Worm (Caenorhabditis elegans) whole organism, L1 larva: Measurements from ENCODE around the gene Y65A5A.1.
A peak's percentile ranks its signal among the peaks of the same experiment; 100 is the strongest.

Experiments
- C04F5.9 ChIP-seq: sonication (generic microtip); optimal IDR thresholded peaks from 2 replicates; lab custom pipeline; 2016; ENCODE audit warnings: missing genetic modification characterization, missing compliant biosample characterization
- C16A3.4 ChIP-seq: fragments of 150-350 bp; optimal IDR thresholded peaks from 2 replicates; lab custom pipeline; 2014; ENCODE audit warnings: missing biosample characterization, missing genetic modification characterization
- C34B4.2 ChIP-seq: sonication (generic microtip); optimal IDR thresholded peaks from 2 replicates; lab custom pipeline; 2017; ENCODE audit warnings: mild to moderate bottlenecking, missing genetic modification characterization, missing compliant biosample characterization
- F16B12.6 ChIP-seq: fragments of 150-350 bp; optimal IDR thresholded peaks from 2 replicates; lab custom pipeline; 2014; ENCODE audit warnings: missing biosample characterization, missing genetic modification characterization
- aha-1 ChIP-seq: fragments of 150-350 bp; optimal IDR thresholded peaks from 2 replicates; lab custom pipeline; 2014; ENCODE audit warnings: missing biosample characterization, missing genetic modification characterization
- alr-1 ChIP-seq: fragments of 200-800 bp; sonication (Bioruptor generic); optimal IDR thresholded peaks from 2 replicates; lab custom pipeline; 2018; ENCODE audit warnings: borderline replicate concordance, mild to moderate bottlenecking, missing genetic modification characterization, missing compliant biosample characterization
- aly-2 ChIP-seq: fragments of 150-350 bp; optimal IDR thresholded peaks from 2 replicates; lab custom pipeline; 2014; ENCODE audit warnings: missing biosample characterization, missing genetic modification characterization
- ama-1 ChIP-seq: fragments of 150-350 bp; optimal IDR thresholded peaks from 2 replicates; lab custom pipeline; 2014
- blmp-1 ChIP-seq: fragments of 150-350 bp; optimal IDR thresholded peaks from 2 replicates; lab custom pipeline; 2014; ENCODE audit warnings: missing biosample characterization, missing genetic modification characterization
- ceh-82 ChIP-seq, 3 experiments: fragments of 150-350 bp in 1 of 3; sonication (generic microtip) in 2 of 3; optimal IDR thresholded peaks; 2 replicates each; lab custom pipeline; 2014 to 2017; ENCODE audit warnings: missing biosample characterization in 3 of 3, missing genetic modification characterization in 3 of 3
- ceh-90 ChIP-seq: sonication (generic microtip); optimal IDR thresholded peaks from 2 replicates; lab custom pipeline; 2016; ENCODE audit warnings: missing genetic modification characterization, missing compliant biosample characterization
- dsc-1 ChIP-seq: sonication (generic microtip); optimal IDR thresholded peaks from 2 replicates; lab custom pipeline; 2016; ENCODE audit warnings: mild to moderate bottlenecking, missing genetic modification characterization, missing compliant biosample characterization
- efl-1 ChIP-seq, 4 experiments: fragments of 150-350 bp; optimal IDR thresholded peaks in 3 of 4; peaks in 1 of 4; 1 replicate in 1 of 4; 2 replicates in 3 of 4; lab custom pipeline; 2014; ENCODE audit warnings: missing biosample characterization in 2 of 4, missing genetic modification characterization in 2 of 4, missing genetic modification reagents in 2 of 4
- efl-3 ChIP-seq: fragments of 200-800 bp; sonication (Bioruptor generic); optimal IDR thresholded peaks from 2 replicates; lab custom pipeline; 2018; ENCODE audit warnings: mild to moderate bottlenecking, missing genetic modification characterization, missing compliant biosample characterization
- egl-13 ChIP-seq: sonication (generic microtip); optimal IDR thresholded peaks from 2 replicates; lab custom pipeline; 2016; ENCODE audit warnings: missing genotype, missing genetic modification reagents, missing genetic modification characterization, missing compliant biosample characterization
- egl-27 ChIP-seq, 2 experiments: fragments of 150-350 bp in 1 of 2; sonication (generic microtip); optimal IDR thresholded peaks; 3 replicates each; lab custom pipeline; 2017 to 2018; ENCODE audit warnings: missing biosample characterization in 2 of 2, missing genetic modification characterization in 2 of 2, missing genetic modification reagents in 2 of 2
- elt-3 ChIP-seq, 6 experiments: fragments of 150-350 bp in 1 of 6; sonication (generic microtip); optimal IDR thresholded peaks; 2 replicates each; lab custom pipeline; 2017 to 2018; ENCODE audit warnings: missing biosample characterization in 6 of 6, missing genetic modification characterization in 6 of 6, inconsistent platforms in 1 of 6
- ets-5 ChIP-seq: fragments of 200-800 bp; sonication (Bioruptor generic); IDR thresholded peaks from 2 replicates; pipeline ENCODE4 v1.3.6; 2022; ENCODE audit warnings: missing genetic modification characterization, missing compliant biosample characterization
- fkh-8 ChIP-seq: sonication (generic microtip); optimal IDR thresholded peaks from 2 replicates; lab custom pipeline; 2016; ENCODE audit warnings: mild to moderate bottlenecking, missing genetic modification characterization, missing compliant biosample characterization
- fos-1 ChIP-seq: fragments of 150-350 bp; optimal IDR thresholded peaks from 2 replicates; lab custom pipeline; 2014; ENCODE audit warnings: missing biosample characterization, missing genetic modification characterization
- lin-13 ChIP-seq: fragments of 150-350 bp; optimal IDR thresholded peaks from 2 replicates; lab custom pipeline; 2014; ENCODE audit warnings: missing biosample characterization, missing genetic modification reagents, missing genetic modification characterization
- lin-15B ChIP-seq: fragments of 150-350 bp; sonication (generic microtip); optimal IDR thresholded peaks from 3 replicates; lab custom pipeline; 2014; ENCODE audit warnings: missing biosample characterization, missing genetic modification characterization
- lin-35 ChIP-seq, 2 experiments: fragments of 150-350 bp; optimal IDR thresholded peaks; 2 replicates each; lab custom pipeline; 2014; ENCODE audit warnings: missing biosample characterization in 2 of 2, missing genetic modification characterization in 2 of 2, missing genetic modification reagents in 2 of 2
- lir-3 ChIP-seq: sonication (generic microtip); optimal IDR thresholded peaks from 2 replicates; lab custom pipeline; 2016; ENCODE audit warnings: mild to moderate bottlenecking, missing genetic modification characterization, moderate library complexity, missing compliant biosample characterization; ENCODE audit not compliant: poor library complexity
- mef-2 ChIP-seq: fragments of 150-350 bp; optimal IDR thresholded peaks from 2 replicates; lab custom pipeline; 2014; ENCODE audit warnings: missing biosample characterization, missing genetic modification characterization
- mep-1 ChIP-seq: fragments of 150-350 bp; optimal IDR thresholded peaks from 2 replicates; lab custom pipeline; 2014; ENCODE audit warnings: missing biosample characterization, missing genetic modification characterization
- nhr-11 ChIP-seq: fragments of 150-350 bp; optimal IDR thresholded peaks from 2 replicates; lab custom pipeline; 2014; ENCODE audit warnings: missing biosample characterization, missing genetic modification characterization
- nhr-20 ChIP-seq: sonication (generic microtip); optimal IDR thresholded peaks from 2 replicates; lab custom pipeline; 2016; ENCODE audit warnings: mild to moderate bottlenecking, missing genetic modification characterization, missing compliant biosample characterization
- nhr-237 ChIP-seq: fragments of 150-350 bp; optimal IDR thresholded peaks from 2 replicates; lab custom pipeline; 2014; ENCODE audit warnings: missing biosample characterization, missing genetic modification characterization
- nhr-47 ChIP-seq: sonication (generic microtip); optimal IDR thresholded peaks from 2 replicates; lab custom pipeline; 2016; ENCODE audit warnings: mild to moderate bottlenecking, missing genetic modification characterization, moderate library complexity, missing compliant biosample characterization
- nhr-84 ChIP-seq: sonication (generic microtip); optimal IDR thresholded peaks from 2 replicates; lab custom pipeline; 2017; ENCODE audit warnings: missing biosample characterization, missing genetic modification characterization
- nhr-90 ChIP-seq: sonication (generic microtip); optimal IDR thresholded peaks from 2 replicates; lab custom pipeline; 2016; ENCODE audit warnings: mild to moderate bottlenecking, missing genetic modification characterization, missing compliant biosample characterization; ENCODE audit not compliant: poor library complexity
- pag-3 ChIP-seq: sonication (generic microtip); optimal IDR thresholded peaks from 2 replicates; lab custom pipeline; 2017; ENCODE audit warnings: missing genetic modification characterization, mild to moderate bottlenecking, missing compliant biosample characterization, antibody characterized with exemption, borderline replicate concordance; ENCODE audit not compliant: insufficient read depth
- skn-1 ChIP-seq: fragments of 150-350 bp; optimal IDR thresholded peaks from 2 replicates; lab custom pipeline; 2014; ENCODE audit warnings: missing biosample characterization, missing genetic modification characterization
- snpc-4 ChIP-seq: fragments of 150-350 bp; optimal IDR thresholded peaks from 2 replicates; lab custom pipeline; 2014; ENCODE audit warnings: missing biosample characterization, missing genetic modification characterization
- snu-23 ChIP-seq: sonication (generic microtip); optimal IDR thresholded peaks from 2 replicates; lab custom pipeline; 2016; ENCODE audit warnings: missing genetic modification characterization, missing compliant biosample characterization
- sup-37 ChIP-seq: fragments of 200-800 bp; sonication (Bioruptor generic); optimal IDR thresholded peaks from 2 replicates; lab custom pipeline; 2018; ENCODE audit warnings: mild to moderate bottlenecking, missing genetic modification characterization, missing compliant biosample characterization
- tbx-2 ChIP-seq: sonication (generic microtip); optimal IDR thresholded peaks from 2 replicates; lab custom pipeline; 2016; ENCODE audit warnings: missing genetic modification characterization, missing compliant biosample characterization
- tlp-1 ChIP-seq: fragments of 150-350 bp; optimal IDR thresholded peaks from 2 replicates; lab custom pipeline; 2014; ENCODE audit warnings: missing biosample characterization, missing genetic modification characterization
- unc-130 ChIP-seq: fragments of 150-350 bp; optimal IDR thresholded peaks from 2 replicates; lab custom pipeline; 2017; ENCODE audit warnings: missing biosample characterization, missing genetic modification characterization, inconsistent platforms
- unc-30 ChIP-seq: sonication (generic microtip); optimal IDR thresholded peaks from 2 replicates; lab custom pipeline; 2017; ENCODE audit warnings: missing biosample characterization, missing genetic modification characterization
- unc-62 ChIP-seq: fragments of 150-350 bp; optimal IDR thresholded peaks from 2 replicates; lab custom pipeline; 2014; ENCODE audit warnings: missing biosample characterization, missing genetic modification reagents, missing genetic modification characterization
- unc-86 ChIP-seq: sonication (generic microtip); optimal IDR thresholded peaks from 2 replicates; lab custom pipeline; 2016; ENCODE audit warnings: missing genetic modification characterization, missing compliant biosample characterization
- vab-15 ChIP-seq: sonication (generic microtip); optimal IDR thresholded peaks from 2 replicates; lab custom pipeline; 2017; ENCODE audit warnings: missing genotype, mild to moderate bottlenecking, missing genetic modification characterization, missing compliant biosample characterization
- xbp-1 ChIP-seq: sonication (generic microtip); optimal IDR thresholded peaks from 2 replicates; lab custom pipeline; 2016; ENCODE audit warnings: missing genetic modification characterization, missing compliant biosample characterization
- zip-4 ChIP-seq: fragments of 200-800 bp; sonication (Bioruptor generic); optimal IDR thresholded peaks from 2 replicates; lab custom pipeline; 2018; ENCODE audit warnings: mild to moderate bottlenecking, missing genetic modification characterization, moderate library complexity, missing compliant biosample characterization
- ztf-4 ChIP-seq: fragments of 150-350 bp; optimal IDR thresholded peaks from 2 replicates; lab custom pipeline; 2014; ENCODE audit warnings: missing biosample characterization, missing genetic modification characterization

The Y65A5A.1 gene

DNA sequence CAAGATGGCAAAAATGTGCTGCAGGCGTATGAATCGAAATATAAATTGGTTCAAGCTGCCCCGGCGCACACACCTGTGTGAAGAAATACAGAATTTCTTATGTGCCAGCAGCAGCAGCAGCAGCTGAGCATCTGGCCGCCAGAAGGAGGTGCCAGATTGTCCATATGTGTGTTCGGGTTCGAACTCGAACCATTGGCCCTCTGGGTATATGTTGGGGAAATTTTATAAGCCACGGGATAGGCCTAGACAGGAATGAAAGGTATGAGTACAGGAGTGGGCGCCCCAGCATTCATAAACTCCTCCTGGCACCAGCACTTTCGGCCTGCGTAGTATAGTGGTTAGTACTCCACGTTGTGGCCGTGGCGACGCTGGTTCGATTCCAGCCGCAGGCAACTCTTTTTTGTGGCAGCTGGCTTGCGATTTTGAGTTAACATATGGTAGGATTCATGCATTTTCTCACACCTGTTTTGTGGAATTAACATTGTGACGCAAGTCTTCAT, 11.4 kb downstream of the Y65A5A.1 start (continued):
- TF ChIP-seq xbp-1 (tag; lab: Kevin White, UChicago), result peak; percentile 8
- TF ChIP-seq ets-5, result no peak
- TF ChIP-seq fkh-8 (tag; lab: Kevin White, UChicago), result peak; percentile 45
- TF ChIP-seq alr-1 (tag; lab: Kevin White, UChicago), result no peak
- no peak for TF ChIP-seq blmp-1 (tag; lab: Kevin White, UChicago)
- TF ChIP-seq ztf-4 (tag; lab: Kevin White, UChicago), result no peak
- TF ChIP-seq mep-1 (tag; lab: Kevin White, UChicago), result peak; percentile 17
- TF ChIP-seq lin-35 (GFP tag; optimal IDR thresholded peaks at IDR 0.05; lab: Kevin White, UChicago), result peak; percentile 26 to 66
- peak; percentile 28 for TF ChIP-seq nhr-20 (tag; lab: Kevin White, UChicago)
- TF ChIP-seq egl-13 (tag; lab: Kevin White, UChicago), result no peak
- peak; percentile 11 for TF ChIP-seq unc-86 (tag; lab: Kevin White, UChicago)
- no peak for TF ChIP-seq C34B4.2 (tag; lab: Kevin White, UChicago)
- TF ChIP-seq mef-2 (tag; lab: Kevin White, UChicago), result no peak
- TF ChIP-seq ceh-90 (tag; lab: Kevin White, UChicago), result no peak
- peak; percentile 7 to 43 for TF ChIP-seq efl-1 (optimal IDR thresholded peaks at IDR 0.05; lab: Kevin White, UChicago)
- peak; percentile 23 to 93 for TF ChIP-seq efl-1 (GFP tag; optimal IDR thresholded peaks at IDR 0.05 in 1 of 2; lab: Kevin White, UChicago)
- no peak for TF ChIP-seq zip-4 (GFP tag; lab: Kevin White, UChicago)
- peak; percentile 81 for TF ChIP-seq dsc-1
- TF ChIP-seq aha-1 (tag; lab: Kevin White, UChicago), result no peak
- TF ChIP-seq snpc-4 (tag; lab: Kevin White, UChicago), result no peak
- no peak for TF ChIP-seq lin-13
- TF ChIP-seq elt-3 (tag; optimal IDR thresholded peaks at IDR 0.05; lab: Kevin White, UChicago), result no peak
- no peak for TF ChIP-seq lir-3
- no peak for TF ChIP-seq skn-1 (tag; lab: Kevin White, UChicago)
- no peak for TF ChIP-seq unc-30
- no peak for TF ChIP-seq pag-3
- no peak for TF ChIP-seq nhr-237 (tag; lab: Kevin White, UChicago)
- TF ChIP-seq snu-23 (GFP tag; lab: Kevin White, UChicago), result peak; percentile 66
- no peak for TF ChIP-seq egl-27 (tag; optimal IDR thresholded peaks at IDR 0.05; lab: Kevin White, UChicago)
- TF ChIP-seq ama-1 (lab: Kevin White, UChicago), result no peak
- no peak for TF ChIP-seq vab-15 (tag; lab: Kevin White, UChicago)
- no peak for TF ChIP-seq fos-1 (tag; lab: Kevin White, UChicago)

DNA sequence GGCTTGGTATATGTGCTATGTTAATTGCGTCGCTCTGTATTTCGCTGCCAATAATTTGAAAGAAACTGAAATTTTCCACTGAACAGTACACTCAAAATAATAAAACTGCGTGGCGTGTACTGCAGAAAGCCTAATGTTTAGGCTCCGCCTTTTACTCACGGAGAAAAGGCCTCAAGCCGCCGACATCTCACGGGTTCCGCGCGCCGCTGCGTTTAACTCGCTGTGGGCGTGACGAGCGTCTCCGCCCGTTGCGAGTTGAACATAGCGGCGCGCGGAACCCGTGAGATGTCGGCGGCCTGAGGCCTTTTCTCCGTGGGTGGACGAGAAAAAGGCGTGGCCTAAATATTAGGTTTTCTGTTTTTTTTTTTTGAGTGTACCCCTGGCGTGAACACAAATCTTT, 15.0 kb downstream of the Y65A5A.1 start:
- peak; percentile 8 for TF ChIP-seq snpc-4 (tag; lab: Kevin White, UChicago)
- TF ChIP-seq efl-3 (GFP tag; lab: Kevin White, UChicago), result no peak
- TF ChIP-seq, all 84 proteins: peak for 1

DNA sequence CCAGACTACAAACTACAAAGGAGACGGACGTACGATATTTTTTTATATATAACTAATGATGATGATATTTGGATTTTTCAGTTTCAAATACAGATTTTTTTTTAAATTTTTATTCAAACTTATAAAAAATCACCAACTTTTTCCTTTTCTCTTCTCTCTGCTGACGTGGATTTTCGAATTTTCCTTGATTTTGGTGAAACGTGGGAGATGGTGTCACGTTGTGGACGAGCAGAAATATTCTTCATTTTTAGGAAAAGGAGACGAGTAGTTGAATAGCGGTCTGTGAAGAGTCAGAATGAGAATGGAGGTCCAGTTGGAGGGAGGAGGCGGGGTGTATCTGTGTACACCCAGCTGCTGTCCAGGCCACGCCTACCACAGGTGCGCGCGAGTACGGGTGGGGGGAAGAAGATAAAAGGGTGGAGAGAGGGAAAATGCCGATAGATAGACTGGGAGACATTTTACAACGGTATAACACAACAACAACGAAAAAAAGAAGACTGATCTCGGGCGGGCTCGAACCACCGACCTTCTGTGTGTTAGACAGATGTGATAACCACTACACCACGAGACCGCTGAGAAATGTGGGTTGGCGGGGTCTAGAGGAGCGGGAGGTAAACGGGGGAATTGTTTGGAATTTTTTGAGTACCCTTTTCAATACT, 17.6 kb downstream of the Y65A5A.1 start, which contains the start of gene Y7A9D.1:
Y7A9D.1 (minus strand) TSS at position 283 of the 659 bp plus-strand sequence.
- TF ChIP-seq sup-37 (GFP tag; lab: Kevin White, UChicago) (no peak), unc-30 (no peak), nhr-84 (tag; lab: Kevin White, UChicago) (no peak), nhr-47 (tag; lab: Kevin White, UChicago) (peak; percentile 67), blmp-1 (tag; lab: Kevin White, UChicago) (no peak), tbx-2 (peak; percentile 56), skn-1 (tag; lab: Kevin White, UChicago) (no peak), lin-15B (tag; lab: Kevin White, UChicago) (no peak), C04F5.9 (tag; lab: Kevin White, UChicago) (no peak), nhr-11 (tag; lab: Kevin White, UChicago) (no peak), pag-3 (peak; percentile 17), efl-1 (optimal IDR thresholded peaks at IDR 0.05; lab: Kevin White, UChicago) (peak; percentile 23 to 54), efl-1 (GFP tag; optimal IDR thresholded peaks at IDR 0.05 in 1 of 2; lab: Kevin White, UChicago) (peak; percentile 19 to 91), F16B12.6 (no peak), nhr-90 (tag; lab: Kevin White, UChicago) (peak; percentile 76), mep-1 (tag; lab: Kevin White, UChicago) (peak; percentile 30), tlp-1 (no peak), egl-27 (tag; optimal IDR thresholded peaks at IDR 0.05; lab: Kevin White, UChicago) (no peak), aly-2 (no peak), C16A3.4 (tag; lab: Kevin White, UChicago) (peak; percentile 51), unc-130 (peak; percentile 57), nhr-237 (tag; lab: Kevin White, UChicago) (no peak), unc-62 (GFP tag; lab: Kevin White, UChicago) (no peak), ceh-82 (tag; optimal IDR thresholded peaks at IDR 0.05; lab: Kevin White, UChicago) (peak; percentile 8 to 35 (median 22))
